Worm (Caenorhabditis elegans): Measurements from ENCODE around the gene Y39E4B.10.

Y39E4B.10 gene

ce11 chrIII:13152697-13153391 lies at the start of gene Y39E4B.10:
Gene Y39E4B.10, minus strand, starts transcription at chrIII:13152858.
- no peak for TF ChIP-seq him-1 (tag; optimal IDR thresholded peaks at IDR 0.05)
- peak; percentile 26 for TF ChIP-seq W03F9.2 (tag; optimal IDR thresholded peaks at IDR 0.05)

ce11 chrIII:13201901-13202300 lies 49.2 kb upstream of the Y39E4B.10 start:
- TF ChIP-seq W03F9.2 (tag; optimal IDR thresholded peaks at IDR 0.05) (no peak), dao-5 (tag; optimal IDR thresholded peaks at IDR 0.05) (no peak), him-1 (tag; optimal IDR thresholded peaks at IDR 0.05) (no peak)

- TF ChIP-seq dao-5 (tag; optimal IDR thresholded peaks at IDR 0.05) = no peak
- TF ChIP-seq W03F9.2 (tag; optimal IDR thresholded peaks at IDR 0.05) = no peak
- TF ChIP-seq him-1 (tag; optimal IDR thresholded peaks at IDR 0.05) = no peak
These were observed 48.4 kb upstream of the Y39E4B.10 start for ce11 chrIII:13201079-13201478.

- no peak for TF ChIP-seq dao-5 (tag; optimal IDR thresholded peaks at IDR 0.05)
- no peak for TF ChIP-seq W03F9.2 (tag; optimal IDR thresholded peaks at IDR 0.05)
- TF ChIP-seq him-1 (tag; optimal IDR thresholded peaks at IDR 0.05) = peak; percentile 17
These were observed 35.1 kb upstream of the Y39E4B.10 start for ce11 chrIII:13187773-13188172.

- no peak for TF ChIP-seq him-1 (tag; optimal IDR thresholded peaks at IDR 0.05)
- no peak for TF ChIP-seq dao-5 (tag; optimal IDR thresholded peaks at IDR 0.05)
- TF ChIP-seq W03F9.2 (tag; optimal IDR thresholded peaks at IDR 0.05) = no peak
These were observed 34.4 kb upstream of the Y39E4B.10 start, which contains the start of gene gly-5 for ce11 chrIII:13187090-13187489. Gene gly-5, plus strand, starts transcription at chrIII:13187390.

ce11 chrIII:13182003-13182402 lies 29.3 kb upstream of the Y39E4B.10 start:
- no peak for TF ChIP-seq W03F9.2 (tag; optimal IDR thresholded peaks at IDR 0.05)
- TF ChIP-seq dao-5 (tag; optimal IDR thresholded peaks at IDR 0.05) = no peak
- no peak for TF ChIP-seq him-1 (tag; optimal IDR thresholded peaks at IDR 0.05)

- TF ChIP-seq him-1 (tag; optimal IDR thresholded peaks at IDR 0.05) (no peak), dao-5 (tag; optimal IDR thresholded peaks at IDR 0.05) (no peak), W03F9.2 (tag; optimal IDR thresholded peaks at IDR 0.05) (no peak)
These were observed 24.2 kb upstream of the Y39E4B.10 start for ce11 chrIII:13176876-13177275.

- TF ChIP-seq dao-5 (tag; optimal IDR thresholded peaks at IDR 0.05) = no peak
- TF ChIP-seq W03F9.2 (tag; optimal IDR thresholded peaks at IDR 0.05) = no peak
- TF ChIP-seq him-1 (tag; optimal IDR thresholded peaks at IDR 0.05) = no peak
These were observed 21.0 kb upstream of the Y39E4B.10 start for ce11 chrIII:13173687-13174086.

- TF ChIP-seq him-1 (tag; optimal IDR thresholded peaks at IDR 0.05) (no peak), W03F9.2 (tag; optimal IDR thresholded peaks at IDR 0.05) (no peak), dao-5 (tag; optimal IDR thresholded peaks at IDR 0.05) (no peak)
These were observed 16.9 kb upstream of the Y39E4B.10 start, which contains the start of the genes snpc-1.2 and Y39E4B.5 for ce11 chrIII:13169464-13169966. Gene snpc-1.2, minus strand, starts transcription at chrIII:13169541. Gene Y39E4B.5, plus strand, starts transcription at chrIII:13169916.

ce11 chrIII:13164902-13165301 lies 12.2 kb upstream of the Y39E4B.10 start:
- TF ChIP-seq him-1 (tag; optimal IDR thresholded peaks at IDR 0.05) (no peak), dao-5 (tag; optimal IDR thresholded peaks at IDR 0.05) (no peak), W03F9.2 (tag; optimal IDR thresholded peaks at IDR 0.05) (no peak)

- TF ChIP-seq W03F9.2 (tag; optimal IDR thresholded peaks at IDR 0.05) (no peak), dao-5 (tag; optimal IDR thresholded peaks at IDR 0.05) (no peak), him-1 (tag; optimal IDR thresholded peaks at IDR 0.05) (no peak)
These were observed 8.0 kb upstream of the Y39E4B.10 start for ce11 chrIII:13160636-13161035.

ce11 chrIII:13153517-13153916 lies 859 bp upstream of the Y39E4B.10 start, which contains the start of gene abce-1:
Gene abce-1, plus strand, starts transcription at chrIII:13153817.
- TF ChIP-seq dao-5 (tag; optimal IDR thresholded peaks at IDR 0.05) = no peak
- TF ChIP-seq W03F9.2 (tag; optimal IDR thresholded peaks at IDR 0.05) = no peak
- TF ChIP-seq him-1 (tag; optimal IDR thresholded peaks at IDR 0.05) = no peak

- no peak for TF ChIP-seq W03F9.2 (tag; optimal IDR thresholded peaks at IDR 0.05)
- TF ChIP-seq dao-5 (tag; optimal IDR thresholded peaks at IDR 0.05) = no peak
- no peak for TF ChIP-seq him-1 (tag; optimal IDR thresholded peaks at IDR 0.05)
These were observed 893 bp downstream of the Y39E4B.10 start for ce11 chrIII:13151765-13152164.

- no peak for TF ChIP-seq dao-5 (tag; optimal IDR thresholded peaks at IDR 0.05)
- TF ChIP-seq him-1 (tag; optimal IDR thresholded peaks at IDR 0.05) = no peak
- no peak for TF ChIP-seq W03F9.2 (tag; optimal IDR thresholded peaks at IDR 0.05)
These were observed 13.4 kb downstream of the Y39E4B.10 start, which contains the start of gene bre-2 for ce11 chrIII:13139301-13139700. Gene bre-2, minus strand, starts transcription at chrIII:13139626.

All from whole organism, L4/young adult.